Worm (Caenorhabditis elegans) whole organism, midembryonic: ENCODE data around the gene lys-10.
"Not testable (repeated sequence)": the region's sequence is repeated elsewhere in the genome, so short reads cannot be mapped to it uniquely, and the experiment has no call there.

Experiments
- T22C8.4 ChIP-seq: fragments of 200-800 bp; sonication (Bioruptor generic); IDR thresholded peaks from 2 replicates; pipeline ENCODE4 v1.3.6; 2022; ENCODE audit warnings: missing genetic modification characterization, missing compliant biosample characterization
- cog-1 ChIP-seq: sonication (generic microtip); optimal IDR thresholded peaks from 2 replicates; lab custom pipeline; 2016; ENCODE audit warnings: missing genetic modification characterization, missing compliant biosample characterization
- flt-1 ChIP-seq: fragments of 200-800 bp; sonication (Bioruptor generic); IDR thresholded peaks from 2 replicates; pipeline ENCODE4 v1.3.6; 2022; ENCODE audit warnings: missing genetic modification characterization, missing compliant biosample characterization
- klf-2 ChIP-seq: fragments of 200-800 bp; sonication (Bioruptor generic); conservative IDR thresholded peaks from 2 replicates; pipeline ENCODE4 v1.3.6; 2022; ENCODE audit warnings: missing genetic modification reagents, missing genetic modification characterization, missing compliant biosample characterization
- med-1 ChIP-seq: sonication (generic microtip); optimal IDR thresholded peaks from 2 replicates; lab custom pipeline; 2017; ENCODE audit warnings: missing genetic modification characterization, mild to moderate bottlenecking, missing compliant biosample characterization, antibody characterized with exemption, missing genetic modification reagents; ENCODE audit not compliant: insufficient read depth
- ref-1 ChIP-seq: fragments of 200-800 bp; sonication (Bioruptor generic); conservative IDR thresholded peaks from 2 replicates; pipeline ENCODE4 v1.3.6; 2022; ENCODE audit warnings: missing genetic modification reagents, missing genetic modification characterization, missing compliant biosample characterization
- tab-1 ChIP-seq: fragments of 200-800 bp; sonication (Bioruptor generic); IDR thresholded peaks from 2 replicates; pipeline ENCODE4 v1.3.6; 2022; ENCODE audit warnings: missing genetic modification characterization, missing compliant biosample characterization
- ztf-23 ChIP-seq: fragments of 200-800 bp; sonication (Bioruptor generic); IDR thresholded peaks from 2 replicates; pipeline ENCODE4 v1.3.6; 2022; ENCODE audit warnings: missing genetic modification reagents, missing genetic modification characterization, missing compliant biosample characterization
- ztf-29 ChIP-seq: fragments of 200-800 bp; sonication (Bioruptor generic); IDR thresholded peaks from 2 replicates; pipeline ENCODE4 v1.3.6; 2022; ENCODE audit warnings: missing genetic modification reagents, missing genetic modification characterization, missing compliant biosample characterization

lys-10 gene

DNA sequence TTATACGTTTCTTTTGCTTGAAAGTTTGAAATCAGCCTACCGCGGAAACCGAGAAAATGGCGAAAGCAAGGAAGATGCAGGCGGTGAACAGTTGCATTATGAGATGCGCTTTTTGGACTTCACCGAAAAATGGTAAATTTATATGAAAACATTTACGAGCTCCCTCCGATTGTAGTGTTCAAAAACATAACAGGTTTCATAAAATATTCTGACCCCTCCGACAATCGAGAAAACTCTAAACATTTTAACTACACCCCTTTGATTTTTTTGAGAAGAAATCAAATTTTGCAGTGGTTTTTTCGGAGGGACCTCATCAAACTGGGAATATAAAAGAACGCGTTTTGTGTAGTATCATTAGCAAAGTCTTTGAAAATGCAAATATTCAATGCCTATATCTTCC is 14.4 kb downstream of the lys-10 start, which contains the start of the genes F17E9.18 and F17E9.15:
Gene F17E9.18, minus strand, starts transcription at position 101 of the 400 bp plus-strand sequence.
Gene F17E9.15, plus strand, starts transcription at position 368 of the 400 bp plus-strand sequence.
- TF ChIP-seq ztf-29 (GFP tag; lab: Robert Waterston, UW) = no peak

DNA sequence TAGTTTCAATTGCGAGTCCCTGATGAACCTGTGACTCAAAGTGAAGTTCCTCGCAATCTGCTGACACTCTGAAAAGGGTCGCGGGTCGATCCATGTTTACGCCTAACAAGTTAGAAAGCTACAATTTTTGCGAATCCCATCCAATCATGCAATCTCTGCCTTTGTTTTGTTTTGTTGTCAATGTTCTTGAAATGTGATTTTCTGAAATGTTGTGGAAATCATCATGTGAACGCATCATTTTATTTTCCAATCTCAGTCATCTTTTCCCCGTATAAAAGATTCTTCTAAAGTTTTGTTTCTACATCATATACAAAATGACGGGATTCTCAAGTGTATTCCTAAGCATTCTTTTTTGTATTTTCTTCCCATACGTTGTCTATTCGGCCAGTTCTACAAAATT is 15.4 kb downstream of the lys-10 start, which contains the start of gene F17E9.4:
Gene F17E9.4, plus strand, starts transcription at position 301 of the 400 bp plus-strand sequence.
- TF ChIP-seq flt-1 (GFP tag; lab: Robert Waterston, UW) = no peak
- TF ChIP-seq ztf-23 = no peak
- TF ChIP-seq med-1 (GFP tag; lab: Kevin White, UChicago) = no peak
- no peak for TF ChIP-seq klf-2 (GFP tag; lab: Robert Waterston, UW)
- TF ChIP-seq ref-1 = no peak
- TF ChIP-seq ztf-29 (GFP tag; lab: Robert Waterston, UW) = no peak
- TF ChIP-seq cog-1 (tag; lab: Kevin White, UChicago) = no peak
- TF ChIP-seq T22C8.4 (GFP tag; lab: Robert Waterston, UW) = no peak
- no peak for TF ChIP-seq tab-1 (GFP tag; lab: Robert Waterston, UW)

DNA sequence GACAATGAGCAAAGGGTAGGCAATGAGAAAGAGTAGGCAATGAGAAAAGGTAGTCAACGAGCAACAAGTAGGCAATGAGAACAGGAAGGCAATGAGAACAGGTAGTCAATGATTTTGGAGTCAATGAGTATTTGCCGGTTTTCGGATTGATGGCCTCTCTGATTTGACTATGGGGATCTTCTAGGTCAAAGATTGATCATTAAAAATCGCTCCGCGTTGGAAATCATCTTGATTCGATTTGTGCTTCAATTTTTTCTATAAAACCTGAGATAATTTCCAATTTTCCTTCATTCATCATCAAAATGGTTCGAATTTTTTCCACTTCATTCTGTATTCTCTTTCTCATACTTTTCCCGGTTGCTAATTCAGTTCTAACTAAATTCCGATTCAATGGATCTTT is 19.4 kb downstream of the lys-10 start, which contains the start of gene F17E9.16:
Gene F17E9.16, plus strand, starts transcription at position 301 of the 400 bp plus-strand sequence.
- not testable (repeated sequence) for TF ChIP-seq med-1 (GFP tag; lab: Kevin White, UChicago); ref-1; flt-1 (GFP tag; lab: Robert Waterston, UW)

DNA sequence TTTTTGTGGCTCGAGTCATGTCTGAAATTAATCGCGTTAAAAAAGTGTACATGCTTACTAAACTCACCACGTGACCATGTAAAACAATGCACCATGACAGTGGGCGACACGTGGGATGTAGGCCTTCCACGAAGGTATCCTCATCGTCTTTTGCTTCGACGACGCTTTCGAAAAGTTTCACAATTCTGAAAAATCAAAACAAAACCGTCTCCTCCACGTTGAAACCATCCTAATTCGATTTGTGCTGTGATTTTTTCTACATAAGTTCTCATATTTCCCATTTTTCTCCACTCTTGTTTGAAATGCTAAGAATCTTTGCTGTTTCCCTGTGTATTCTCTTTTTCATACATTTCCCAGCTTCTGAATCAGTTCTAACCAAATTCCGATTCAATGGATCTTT is 21.9 kb downstream of the lys-10 start, which contains the start of gene F17E9.3:
Gene F17E9.3, plus strand, starts transcription at position 301 of the 400 bp plus-strand sequence.
- TF ChIP-seq ref-1 (no peak), flt-1 (GFP tag; lab: Robert Waterston, UW) (no peak), tab-1 (GFP tag; lab: Robert Waterston, UW) (no peak), T22C8.4 (GFP tag; lab: Robert Waterston, UW) (no peak), ztf-23 (no peak), klf-2 (GFP tag; lab: Robert Waterston, UW) (no peak), ztf-29 (GFP tag; lab: Robert Waterston, UW) (no peak), med-1 (GFP tag; lab: Kevin White, UChicago) (no peak), cog-1 (tag; lab: Kevin White, UChicago) (no peak)

DNA sequence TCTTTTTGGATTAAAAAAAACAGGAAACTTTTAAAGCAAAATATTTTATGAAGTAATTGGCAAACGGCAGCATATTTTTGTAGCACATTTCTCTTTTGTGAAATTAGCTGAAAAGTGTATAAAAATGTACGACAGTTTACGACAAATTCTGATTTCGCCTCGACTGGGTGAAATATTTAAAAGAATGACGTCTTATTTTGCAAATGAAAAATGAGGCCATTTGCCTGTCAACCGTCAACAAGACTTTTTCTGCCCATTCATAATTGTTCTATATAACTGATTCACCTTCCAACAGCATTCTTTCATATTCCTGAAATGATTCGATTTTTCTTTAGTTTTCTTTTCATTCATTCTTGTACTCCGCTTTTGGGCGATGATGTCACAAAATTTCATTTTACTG is 23.0 kb downstream of the lys-10 start, which contains the start of the genes F17E9.2 and col-116:
Gene F17E9.2, plus strand, starts transcription at position 301 of the 400 bp plus-strand sequence.
Gene col-116, plus strand, starts transcription at position 315 of the 400 bp plus-strand sequence.
- TF ChIP-seq cog-1 (tag; lab: Kevin White, UChicago) (no peak), tab-1 (GFP tag; lab: Robert Waterston, UW) (no peak), flt-1 (GFP tag; lab: Robert Waterston, UW) (no peak), ref-1 (no peak), med-1 (GFP tag; lab: Kevin White, UChicago) (no peak), ztf-23 (no peak), T22C8.4 (GFP tag; lab: Robert Waterston, UW) (no peak), ztf-29 (GFP tag; lab: Robert Waterston, UW) (no peak), klf-2 (GFP tag; lab: Robert Waterston, UW) (no peak)

DNA sequence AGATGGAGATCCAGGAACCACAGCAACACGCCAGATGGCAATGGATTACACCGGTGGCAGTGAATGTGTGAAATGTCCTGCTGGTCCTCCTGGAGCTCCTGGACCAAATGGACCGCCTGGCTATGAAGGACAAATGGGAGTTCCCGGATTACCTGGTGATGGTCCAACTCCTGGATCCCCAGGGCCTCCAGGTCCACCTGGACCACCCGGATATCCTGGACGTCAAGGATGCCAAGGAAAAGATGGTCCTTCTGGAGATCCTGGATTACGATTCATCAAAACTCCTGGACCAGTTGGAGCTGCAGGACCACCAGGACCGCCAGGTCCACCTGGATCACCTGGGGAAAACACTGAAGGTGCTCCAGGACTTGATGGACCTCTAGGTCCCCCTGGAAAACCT is 24.7 kb downstream of the lys-10 start:
- no peak for TF ChIP-seq ref-1
- no peak for TF ChIP-seq tab-1 (GFP tag; lab: Robert Waterston, UW)
- no peak for TF ChIP-seq cog-1 (tag; lab: Kevin White, UChicago)
- no peak for TF ChIP-seq med-1 (GFP tag; lab: Kevin White, UChicago)
- TF ChIP-seq flt-1 (GFP tag; lab: Robert Waterston, UW) = no peak
- TF ChIP-seq T22C8.4 (GFP tag; lab: Robert Waterston, UW) = no peak
- TF ChIP-seq klf-2 (GFP tag; lab: Robert Waterston, UW) = no peak
- TF ChIP-seq ztf-23 = no peak

DNA sequence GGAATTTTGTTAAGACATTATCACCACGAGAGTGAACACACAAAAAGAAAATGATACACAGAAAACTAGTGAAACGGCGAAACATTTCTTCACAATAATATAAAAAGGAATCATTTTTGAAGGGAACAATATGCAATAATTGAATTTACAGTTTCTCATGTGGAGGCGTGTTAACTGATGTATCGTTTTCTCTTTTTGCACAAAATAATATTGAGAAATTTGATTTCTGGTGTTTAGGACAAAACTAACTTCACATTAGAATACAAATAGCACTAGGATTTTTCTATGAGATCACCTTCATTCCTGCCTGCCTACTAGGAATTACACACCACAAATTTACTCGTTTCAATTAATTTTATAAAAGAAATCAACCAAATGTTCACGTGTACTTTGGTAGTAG is 25.9 kb downstream of the lys-10 start, which contains the start of gene D2096.13:
Gene D2096.13, minus strand, starts transcription at position 101 of the 400 bp plus-strand sequence.
- TF ChIP-seq ztf-29 (GFP tag; lab: Robert Waterston, UW) (no peak), flt-1 (GFP tag; lab: Robert Waterston, UW) (no peak), cog-1 (tag; lab: Kevin White, UChicago) (no peak), T22C8.4 (GFP tag; lab: Robert Waterston, UW) (no peak), klf-2 (GFP tag; lab: Robert Waterston, UW) (no peak), tab-1 (GFP tag; lab: Robert Waterston, UW) (no peak), ref-1 (no peak), ztf-23 (no peak), med-1 (GFP tag; lab: Kevin White, UChicago) (no peak)

DNA sequence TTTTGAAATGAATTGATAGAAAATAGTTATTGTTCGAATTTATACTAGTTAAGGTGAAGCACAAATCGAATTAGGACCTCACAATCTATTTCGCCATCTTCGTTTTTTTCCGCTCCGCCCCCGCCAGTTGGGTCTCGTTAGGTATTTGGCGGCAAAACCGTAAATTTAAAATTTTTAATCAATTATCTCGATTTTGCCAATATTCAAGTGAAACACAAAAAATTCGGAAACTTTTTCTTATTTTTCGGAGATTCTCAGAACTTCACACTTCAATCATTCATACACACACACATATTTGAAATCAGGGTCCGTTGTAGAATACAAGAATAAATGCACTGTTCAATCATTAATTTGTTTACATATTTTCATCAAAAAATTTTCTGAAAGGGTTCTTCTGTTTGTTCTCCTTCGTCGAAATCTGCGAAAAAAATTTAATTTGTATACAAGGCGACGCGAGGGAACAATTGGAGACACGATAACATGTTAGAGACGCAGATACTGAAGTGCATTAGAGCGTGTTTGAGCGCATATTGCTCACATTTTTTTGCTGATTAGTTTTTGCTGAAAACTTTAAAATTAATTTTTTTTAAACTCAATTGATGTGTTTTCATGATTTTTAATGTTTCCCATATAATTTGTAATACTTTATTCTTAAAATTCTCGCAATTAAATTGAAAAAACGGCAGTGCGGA is 27.2 kb downstream of the lys-10 start, which contains the start of gene D2096.5:
Gene D2096.5, minus strand, starts transcription at position 51 of the 692 bp plus-strand sequence.
- no peak for TF ChIP-seq cog-1 (tag; lab: Kevin White, UChicago)
- no peak for TF ChIP-seq tab-1 (GFP tag; lab: Robert Waterston, UW)

DNA sequence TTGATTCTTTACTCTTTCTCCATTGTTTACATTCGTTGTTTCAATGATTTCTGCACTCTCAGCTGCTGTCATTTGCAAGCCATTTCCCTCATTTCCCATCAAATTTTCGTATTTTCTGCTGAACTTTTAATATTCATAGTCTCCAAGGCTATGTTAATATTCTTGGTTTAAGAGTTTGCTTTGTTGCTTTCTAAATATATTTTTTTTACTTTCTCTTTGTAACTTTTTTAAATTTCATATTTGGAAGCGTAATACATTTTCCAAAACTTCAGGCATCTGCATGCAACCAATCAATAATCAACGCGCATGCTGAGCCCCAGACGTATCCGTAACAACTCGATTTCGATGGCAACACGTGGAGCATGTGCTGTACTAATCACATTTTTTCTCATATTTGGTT is 28.2 kb downstream of the lys-10 start, which contains the start of gene sqv-1:
Gene sqv-1, plus strand, starts transcription at position 301 of the 400 bp plus-strand sequence.
- TF ChIP-seq klf-2 (GFP tag; lab: Robert Waterston, UW) (no peak), med-1 (GFP tag; lab: Kevin White, UChicago) (no peak), flt-1 (GFP tag; lab: Robert Waterston, UW) (no peak), T22C8.4 (GFP tag; lab: Robert Waterston, UW) (no peak), ztf-29 (GFP tag; lab: Robert Waterston, UW) (no peak), ztf-23 (no peak), tab-1 (GFP tag; lab: Robert Waterston, UW) (no peak), cog-1 (tag; lab: Kevin White, UChicago) (no peak), ref-1 (no peak)
